Worm (Caenorhabditis elegans): ENCODE results near the gene F36H5.18.

F36H5.18 gene

DNA sequence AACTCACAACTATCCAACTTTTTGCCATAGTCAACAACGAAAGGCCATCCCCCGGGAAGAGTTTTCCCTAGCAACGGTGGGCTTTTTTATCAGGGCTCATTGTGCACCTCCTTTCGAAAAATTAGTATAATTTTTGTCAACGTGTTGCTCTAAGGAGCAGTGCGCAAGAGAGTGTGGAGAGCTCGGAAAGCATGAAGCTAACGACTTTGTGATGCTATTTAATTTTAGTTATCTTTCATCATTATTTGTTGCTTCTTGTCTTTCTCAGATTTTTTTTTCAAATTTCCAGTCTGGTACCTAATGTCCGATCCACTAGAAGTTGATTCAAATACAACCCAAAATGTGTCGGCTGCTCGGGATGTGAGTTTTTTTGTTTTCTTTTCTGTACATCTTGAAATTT, 29.6 kb upstream of the F36H5.18 start, which contains the start of gene ceh-81:
TSS of gene ceh-81 (plus strand) at position 301 of the 400 bp plus-strand sequence.
- no peak for TF ChIP-seq egl-27 (tag; optimal IDR thresholded peaks at IDR 0.05)
- TF ChIP-seq eor-1 (tag; optimal IDR thresholded peaks at IDR 0.05): no peak
- TF ChIP-seq lin-15B (tag; optimal IDR thresholded peaks at IDR 0.05): no peak
- no peak for TF ChIP-seq unc-39 (tag; optimal IDR thresholded peaks at IDR 0.05)
- TF ChIP-seq sea-2 (GFP tag; optimal IDR thresholded peaks at IDR 0.05): no peak
- no peak for TF ChIP-seq fkh-10 (GFP tag; optimal IDR thresholded peaks at IDR 0.05)
- no peak for TF ChIP-seq tbx-2 (tag; optimal IDR thresholded peaks at IDR 0.05)
- no peak for TF ChIP-seq nhr-237 (tag; optimal IDR thresholded peaks at IDR 0.05)

DNA sequence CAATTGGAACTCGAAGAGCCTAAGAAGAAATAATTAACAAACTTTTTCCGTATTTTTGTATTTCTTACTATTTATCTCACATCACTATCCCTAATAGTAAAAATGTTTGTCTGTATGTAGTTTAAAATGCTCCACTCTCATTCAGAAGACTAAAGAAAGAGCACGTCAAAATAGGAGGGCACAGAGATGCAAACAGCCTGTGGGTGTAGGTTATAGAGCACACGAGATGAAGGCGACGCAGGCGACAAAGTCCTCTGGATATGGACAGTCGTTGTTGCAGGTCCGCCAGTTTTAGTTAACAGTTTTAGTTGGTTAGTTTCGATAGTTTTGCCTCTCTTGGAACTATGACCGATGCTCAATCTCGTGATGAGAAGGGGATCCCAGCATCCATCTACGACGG, 27.8 kb upstream of the F36H5.18 start, which contains the start of gene ceh-82:
TSS of gene ceh-82 (plus strand) at position 301 of the 400 bp plus-strand sequence.
- TF ChIP-seq nhr-11 (tag; optimal IDR thresholded peaks at IDR 0.05) (no peak), unc-39 (tag; optimal IDR thresholded peaks at IDR 0.05) (no peak), nhr-77 (tag; optimal IDR thresholded peaks at IDR 0.05) (no peak), ztf-4 (tag; optimal IDR thresholded peaks at IDR 0.05) (no peak), hmg-11 (tag; optimal IDR thresholded peaks at IDR 0.05) (no peak), jun-1 (tag; optimal IDR thresholded peaks at IDR 0.05) (no peak), R02D3.7 (tag; optimal IDR thresholded peaks at IDR 0.05) (no peak), nhr-25 (tag; optimal IDR thresholded peaks at IDR 0.05) (no peak), aly-2 (tag; optimal IDR thresholded peaks at IDR 0.05) (no peak), unc-62 (GFP tag; optimal IDR thresholded peaks at IDR 0.05) (no peak), nhr-76 (tag; optimal IDR thresholded peaks at IDR 0.05) (no peak), mdl-1 (tag; optimal IDR thresholded peaks at IDR 0.05) (no peak), ama-1 (optimal IDR thresholded peaks at IDR 0.05) (no peak), nhr-237 (tag; optimal IDR thresholded peaks at IDR 0.05) (no peak), pha-4 (tag; optimal IDR thresholded peaks at IDR 0.05) (no peak), egl-27 (tag; optimal IDR thresholded peaks at IDR 0.05) (no peak), ceh-16 (tag; optimal IDR thresholded peaks at IDR 0.05) (no peak)

DNA sequence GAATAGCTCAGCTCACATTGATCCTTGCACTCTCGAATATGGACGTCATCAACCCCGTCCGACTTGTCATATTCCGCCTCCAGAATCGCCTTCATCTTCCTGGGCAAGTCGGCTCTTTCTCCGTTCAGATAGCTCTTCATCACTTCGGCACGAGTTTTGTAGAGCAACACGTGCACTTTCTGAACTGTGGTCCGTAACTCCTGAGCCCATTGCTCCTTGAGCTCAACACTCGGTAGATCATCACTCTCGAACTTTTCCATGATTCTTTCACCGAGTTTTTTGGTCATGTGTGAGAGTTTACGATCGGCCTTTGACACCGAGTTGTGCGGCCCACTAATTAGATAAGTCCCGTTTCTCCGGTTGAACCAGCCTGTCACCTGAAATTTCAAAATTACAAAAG, 24.6 kb upstream of the F36H5.18 start:
- TF ChIP-seq ztf-11 (tag; optimal IDR thresholded peaks at IDR 0.05) (no peak), tbx-2 (tag; optimal IDR thresholded peaks at IDR 0.05) (no peak), ceh-82 (tag; optimal IDR thresholded peaks at IDR 0.05) (no peak), egl-5 (tag; optimal IDR thresholded peaks at IDR 0.05) (no peak), nhr-237 (tag; optimal IDR thresholded peaks at IDR 0.05) (no peak), elt-1 (tag; optimal IDR thresholded peaks at IDR 0.05) (no peak), nhr-12 (tag; optimal IDR thresholded peaks at IDR 0.05) (no peak), lin-15B (tag; optimal IDR thresholded peaks at IDR 0.05) (no peak), nhr-23 (tag; optimal IDR thresholded peaks at IDR 0.05) (no peak), nhr-11 (tag; optimal IDR thresholded peaks at IDR 0.05) (no peak), elt-2 (tag; optimal IDR thresholded peaks at IDR 0.05) (no peak), R02D3.7 (tag; optimal IDR thresholded peaks at IDR 0.05) (no peak)

DNA sequence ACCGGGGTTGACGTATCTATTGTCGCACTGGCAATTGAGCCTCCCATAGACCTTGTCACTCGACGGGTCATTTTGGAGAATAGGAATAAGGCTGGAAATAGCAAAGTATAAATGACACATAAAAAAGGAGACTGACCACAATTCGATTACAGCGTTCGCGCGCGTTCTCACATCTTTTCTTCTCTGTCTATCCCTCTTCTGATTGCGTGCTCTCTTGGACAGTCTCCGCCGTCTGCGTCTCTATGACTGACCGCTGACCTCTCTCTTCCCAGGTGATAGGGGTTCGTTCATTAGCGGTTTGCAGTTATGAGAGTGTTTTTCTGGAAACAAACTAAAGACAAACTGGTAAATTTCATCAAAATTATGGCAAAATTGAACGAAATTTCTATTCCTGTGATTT, 23.3 kb upstream of the F36H5.18 start, which contains the start of gene ceh-83:
TSS of gene ceh-83 (minus strand) at position 181 of the 400 bp plus-strand sequence.
- TF ChIP-seq elt-1 (tag; optimal IDR thresholded peaks at IDR 0.05) (no peak), ceh-9 (tag; optimal IDR thresholded peaks at IDR 0.05) (no peak), nhr-23 (tag; optimal IDR thresholded peaks at IDR 0.05) (no peak), nhr-237 (tag; optimal IDR thresholded peaks at IDR 0.05) (no peak), elt-2 (tag; optimal IDR thresholded peaks at IDR 0.05) (no peak), fos-1 (tag; optimal IDR thresholded peaks at IDR 0.05) (no peak)

DNA sequence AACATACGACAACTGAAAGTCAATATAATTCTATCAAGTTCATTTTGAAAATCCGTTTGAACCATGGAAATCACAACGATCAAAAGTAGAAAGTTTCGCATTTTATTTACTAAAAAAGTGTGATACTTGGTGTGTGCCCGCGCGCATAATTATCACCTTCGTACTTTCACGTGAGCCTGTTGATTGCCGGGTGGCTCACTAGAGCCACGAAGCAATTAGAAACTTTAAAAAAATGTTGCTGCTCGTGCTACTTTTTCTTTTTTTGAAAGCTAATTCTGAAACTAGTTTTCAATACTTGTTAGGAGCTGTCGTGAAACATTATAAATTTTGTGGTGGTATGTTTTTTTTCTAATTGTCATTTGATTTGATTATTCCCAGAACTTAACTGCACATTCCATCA, 20.9 kb upstream of the F36H5.18 start, which contains the start of the genes irld-9 and irld-33:
TSS of gene irld-9 (minus strand) at position 101 of the 400 bp plus-strand sequence.
TSS of gene irld-33 (plus strand) at position 209 of the 400 bp plus-strand sequence.
- TF ChIP-seq ama-1 (optimal IDR thresholded peaks at IDR 0.05) (no peak), ceh-9 (tag; optimal IDR thresholded peaks at IDR 0.05) (no peak), ZK546.5 (tag; optimal IDR thresholded peaks at IDR 0.05) (no peak), nhr-28 (tag; optimal IDR thresholded peaks at IDR 0.05) (no peak), R02D3.7 (tag; optimal IDR thresholded peaks at IDR 0.05) (no peak), fkh-10 (GFP tag; optimal IDR thresholded peaks at IDR 0.05) (no peak), unc-62 (GFP tag; optimal IDR thresholded peaks at IDR 0.05) (no peak), nhr-25 (tag; optimal IDR thresholded peaks at IDR 0.05) (no peak), nhr-23 (tag; optimal IDR thresholded peaks at IDR 0.05) (no peak), pqm-1 (tag; optimal IDR thresholded peaks at IDR 0.05) (no peak), lin-39 (tag; optimal IDR thresholded peaks at IDR 0.05) (no peak), pha-4 (tag; optimal IDR thresholded peaks at IDR 0.05) (no peak), ceh-82 (tag; optimal IDR thresholded peaks at IDR 0.05) (no peak), elt-3 (tag; optimal IDR thresholded peaks at IDR 0.05) (no peak), nhr-77 (tag; optimal IDR thresholded peaks at IDR 0.05) (no peak)
